Worm (Caenorhabditis elegans): ENCODE data around the gene sre-55.

ce11 chrII:12379430-12379829, 50.3 kb downstream of the sre-55 start, which contains the start of gene marc-5:
- no peak for TF ChIP-seq klf-2 (GFP tag; conservative IDR thresholded peaks at IDR 0.05)
- TF ChIP-seq T22C8.4 (GFP tag; IDR thresholded peaks at IDR 0.05) = no peak
- no peak for TF ChIP-seq ztf-29 (GFP tag; IDR thresholded peaks at IDR 0.05)
- no peak for TF ChIP-seq tab-1 (GFP tag; IDR thresholded peaks at IDR 0.05)
- no peak for TF ChIP-seq ref-1 (GFP tag; conservative IDR thresholded peaks at IDR 0.05)
- TF ChIP-seq flt-1 (GFP tag; IDR thresholded peaks at IDR 0.05) = no peak
- TF ChIP-seq med-1 (GFP tag; optimal IDR thresholded peaks at IDR 0.05; ENCODE audit: insufficient read depth) = no peak
- no peak for TF ChIP-seq cog-1 (tag; optimal IDR thresholded peaks at IDR 0.05)
- TF ChIP-seq ztf-23 (GFP tag; IDR thresholded peaks at IDR 0.05) = no peak

All from whole organism, midembryonic.